Fruit fly (Drosophila melanogaster) whole organism, prepupa: ENCODE results near the gene CaMKII.

Source experiments
- CG1621 ChIP-seq: fragments of 200-800 bp; sonication (Bioruptor generic); optimal IDR thresholded peaks from 3 replicates; lab custom pipeline; 2018; ENCODE audit warnings: missing biosample characterization, mild to moderate bottlenecking, missing genetic modification characterization
- CG3919 ChIP-seq: fragments of 200-800 bp; sonication (Bioruptor generic); optimal IDR thresholded peaks from 3 replicates; lab custom pipeline; 2016; ENCODE audit warnings: missing biosample characterization, missing genetic modification characterization
- CG6163 ChIP-seq: fragments of 200-800 bp; sonication (Bioruptor generic); IDR thresholded peaks from 3 replicates; pipeline ENCODE4 v1.3.6; 2022; ENCODE audit warnings: missing biosample characterization, missing genetic modification characterization
- Eip93F ChIP-seq: fragments of 200-800 bp; sonication (Bioruptor generic); optimal IDR thresholded peaks from 2 replicates; lab custom pipeline; 2016; ENCODE audit warnings: missing biosample characterization, mild to moderate bottlenecking, missing genetic modification characterization
- Hr4 ChIP-seq: fragments of 200-800 bp; sonication (Bioruptor generic); optimal IDR thresholded peaks from 3 replicates; lab custom pipeline; 2016; ENCODE audit warnings: missing biosample characterization, missing genetic modification characterization
- dac ChIP-seq: fragments of 200-800 bp; sonication (Bioruptor generic); optimal IDR thresholded peaks from 2 replicates; lab custom pipeline; 2017; ENCODE audit warnings: missing biosample characterization, mild to moderate bottlenecking, missing genetic modification characterization
- eg ChIP-seq: fragments of 200-800 bp; sonication (Bioruptor generic); IDR thresholded peaks from 3 replicates; pipeline ENCODE4 v1.3.6; 2022; ENCODE audit warnings: missing biosample characterization, missing genetic modification characterization
- fd59A ChIP-seq: fragments of 200-800 bp; sonication (Bioruptor generic); optimal IDR thresholded peaks from 2 replicates; lab custom pipeline; 2017; ENCODE audit warnings: missing biosample characterization, mild to moderate bottlenecking, missing genetic modification characterization, missing genetic modification reagents
- pdm3 ChIP-seq: fragments of 200-800 bp; sonication (Bioruptor generic); optimal IDR thresholded peaks from 3 replicates; lab custom pipeline; 2016; ENCODE audit warnings: missing biosample characterization, missing genetic modification characterization
- svp ChIP-seq: fragments of 200-800 bp; sonication (Bioruptor generic); peaks from one replicate; lab custom pipeline; 2016; ENCODE audit warnings: missing biosample characterization, missing genetic modification characterization

dm6 chr4:1008444-1008843 is 45.1 kb downstream of the CaMKII start:
- TF ChIP-seq Eip93F, result no peak
- no peak for TF ChIP-seq CG6163 (GFP tag; lab: Robert Waterston, UW)
- no peak for TF ChIP-seq fd59A (GFP tag; lab: Kevin White, UChicago)
- no peak for TF ChIP-seq pdm3
- TF ChIP-seq Hr4, result no peak
- no peak for TF ChIP-seq eg (GFP tag; lab: Robert Waterston, UW)
- TF ChIP-seq CG1621 (tag; lab: Kevin White, UChicago), result no peak
- TF ChIP-seq dac (GFP tag; lab: Kevin White, UChicago), result no peak
- TF ChIP-seq svp (GFP tag; lab: Kevin White, UChicago), result no peak
- no peak for TF ChIP-seq CG3919
